Fruit fly (Drosophila melanogaster): ENCODE data around the gene CG18094.

CG18094 gene

DNA sequence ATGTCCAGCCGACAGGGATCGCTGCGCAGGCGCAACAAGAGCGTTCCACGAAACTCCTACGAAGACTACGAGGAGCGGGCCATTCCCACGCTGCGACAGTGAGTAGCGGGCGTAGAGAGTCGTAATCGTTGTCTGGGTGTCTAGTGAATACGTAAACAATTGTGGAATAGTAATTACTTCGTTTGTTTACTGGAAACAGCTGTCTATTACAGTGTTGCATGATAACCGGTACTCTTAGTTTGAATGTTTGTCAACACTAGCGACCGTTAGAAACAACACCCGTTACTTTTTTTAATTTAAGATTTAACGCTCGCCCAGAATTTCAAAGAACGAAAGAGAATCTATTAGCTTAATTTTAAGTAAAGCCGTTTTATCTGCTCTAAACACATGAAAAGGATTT lies 40.0 kb downstream of the CG18094 start, which contains the start of gene CG10165 (continued):
- TF ChIP-seq pzg (GFP tag; optimal IDR thresholded peaks at IDR 0.05), result peak; percentile 43
- TF ChIP-seq sc (optimal IDR thresholded peaks at IDR 0.05), result no peak
- TF ChIP-seq sc (GFP tag; optimal IDR thresholded peaks at IDR 0.05), result no peak
- TF ChIP-seq Atf6 (GFP tag; IDR thresholded peaks at IDR 0.05), result peak; percentile 45; the same call in 1 of the 2 replicates
- peak; percentile 3 for TF ChIP-seq trem (tag; optimal IDR thresholded peaks at IDR 0.05)
- TF ChIP-seq ewg (GFP tag; optimal IDR thresholded peaks at IDR 0.05), result peak; percentile 33
- peak; percentile 16 for TF ChIP-seq CG1603 (tag; optimal IDR thresholded peaks at IDR 0.05)
- peak; percentile 11 for TF ChIP-seq Dp (GFP tag; optimal IDR thresholded peaks at IDR 0.05)
- no peak for TF ChIP-seq odd (GFP tag; optimal IDR thresholded peaks at IDR 0.05)
- peak; percentile 28 for TF ChIP-seq MESR4 (GFP tag; optimal IDR thresholded peaks at IDR 0.05)
- TF ChIP-seq BEAF-32 (GFP tag; optimal IDR thresholded peaks at IDR 0.05), result peak; percentile 12
- TF ChIP-seq Ets97D (GFP tag; optimal IDR thresholded peaks at IDR 0.05), result peak; percentile 21
- peak; percentile 45; the same call in 2 of the 4 replicates for TF ChIP-seq Dll (GFP tag; IDR thresholded peaks at IDR 0.05; ENCODE audit: partially characterized antibody)
- 0 out of 2 replicates have a peak, but pooled peaks have one; percentile 12 for TF ChIP-seq E2f2 (GFP tag; IDR thresholded peaks at IDR 0.05)
- peak; percentile 7 for TF ChIP-seq gfzf (GFP tag; optimal IDR thresholded peaks at IDR 0.05)
- TF ChIP-seq Myb (GFP tag; optimal IDR thresholded peaks at IDR 0.05), result peak; percentile 96
- TF ChIP-seq CG14710 (tag; optimal IDR thresholded peaks at IDR 0.05), result peak; percentile 26
- peak; percentile 23 for TF ChIP-seq B-H2 (GFP tag; optimal IDR thresholded peaks at IDR 0.05)
- peak; percentile 94 for TF ChIP-seq CG10267 (tag; optimal IDR thresholded peaks at IDR 0.05)
- TF ChIP-seq Nf-YA (GFP tag; IDR thresholded peaks at IDR 0.05), result 0 out of 2 replicates have a peak, but pooled peaks have one; percentile 22
- peak; percentile 36; the same call in 1 of the 3 replicates for TF ChIP-seq CG34422 (GFP tag; IDR thresholded peaks at IDR 0.05)
- peak; percentile 83 for TF ChIP-seq MBD-R2 (GFP tag; IDR thresholded peaks at IDR 0.05)
- peak; percentile 60 for TF ChIP-seq Med (GFP tag)
- TF ChIP-seq CG17186 (GFP tag; optimal IDR thresholded peaks at IDR 0.05), result no peak
- peak; percentile 22 for TF ChIP-seq CG15514 (GFP tag; optimal IDR thresholded peaks at IDR 0.05)
- no peak for TF ChIP-seq Hmr (GFP tag; optimal IDR thresholded peaks at IDR 0.05)
- no peak for TF ChIP-seq Usf (GFP tag; optimal IDR thresholded peaks at IDR 0.05)
- peak; percentile 56 for TF ChIP-seq zen (tag; optimal IDR thresholded peaks at IDR 0.05)
- peak; percentile 95 for TF ChIP-seq CG2116 (GFP tag; optimal IDR thresholded peaks at IDR 0.05)
- no peak for TF ChIP-seq CG6175 (GFP tag; IDR thresholded peaks at IDR 0.05)
- peak; percentile 21 for TF ChIP-seq CG2120 (GFP tag; optimal IDR thresholded peaks at IDR 0.05)

DNA sequence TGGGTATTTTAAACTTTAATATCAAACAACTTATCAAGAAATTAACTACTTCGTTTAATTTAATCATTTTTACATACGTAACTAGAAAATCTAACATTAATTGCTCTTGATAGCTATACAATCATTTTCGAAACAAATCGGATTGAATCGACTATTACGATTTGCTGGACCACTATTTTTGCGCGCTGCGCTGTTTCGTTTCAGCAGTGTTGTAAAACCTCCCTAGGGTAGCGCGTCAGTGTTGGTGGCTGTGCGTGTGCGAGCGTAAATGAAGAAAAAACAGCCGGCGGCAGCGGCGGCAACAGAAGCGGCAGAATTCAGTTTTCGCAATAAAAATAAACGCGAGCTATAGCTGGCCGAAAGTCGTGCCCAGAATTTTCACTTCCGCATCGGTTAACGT lies 43.2 kb downstream of the CG18094 start, which contains the start of gene CG33116:
Gene CG33116, plus strand, starts transcription at position 233 of the 400 bp plus-strand sequence.
- TF ChIP-seq zfh1 (GFP tag; IDR thresholded peaks at IDR 0.05) (peak; percentile 85), CG10209 (GFP tag; optimal IDR thresholded peaks at IDR 0.05) (peak; percentile 76), tna (GFP tag; IDR thresholded peaks at IDR 0.05; ENCODE audit: partially characterized antibody) (no peak), chinmo (GFP tag; IDR thresholded peaks at IDR 0.05; ENCODE audit: partially characterized antibody) (0 out of 4 replicates have a peak, but pooled peaks have one; percentile 46), D19B (GFP tag; optimal IDR thresholded peaks at IDR 0.05) (peak; percentile 47), CG18476 (GFP tag; optimal IDR thresholded peaks at IDR 0.05) (peak; percentile 78), CG17612 (GFP tag; IDR thresholded peaks at IDR 0.05) (no peak), Atf6 (GFP tag; IDR thresholded peaks at IDR 0.05) (peak; percentile 83), CG30431 (GFP tag; optimal IDR thresholded peaks at IDR 0.05) (peak; percentile 70), Mrtf (GFP tag; IDR thresholded peaks at IDR 0.05) (peak; percentile 40; the same call in 1 of the 3 replicates), CG17359 (tag; optimal IDR thresholded peaks at IDR 0.05) (peak; percentile 80), lbe (GFP tag; optimal IDR thresholded peaks at IDR 0.05) (peak; percentile 86), nerfin-2 (GFP tag; IDR thresholded peaks at IDR 0.05; ENCODE audit: partially characterized antibody) (0 out of 2 replicates have a peak, but pooled peaks have one; percentile 15), Mes4 (GFP tag; optimal IDR thresholded peaks at IDR 0.05) (peak; percentile 53), Awh (GFP tag; IDR thresholded peaks at IDR 0.05) (peak; percentile 71; the same call in 1 of the 2 replicates), Elba2 (GFP tag; optimal IDR thresholded peaks at IDR 0.05) (peak; percentile 12), Aef1 (GFP tag; IDR thresholded peaks at IDR 0.05) (peak; percentile 65), CG13894 (tag; optimal IDR thresholded peaks at IDR 0.05) (peak; percentile 38), ham (GFP tag; IDR thresholded peaks at IDR 0.05) (no peak), shn (GFP tag; optimal IDR thresholded peaks at IDR 0.05) (peak; percentile 89), CG15696 (tag; optimal IDR thresholded peaks at IDR 0.05) (peak; percentile 85)
